Worm (Caenorhabditis elegans) whole organism, L1 larva: ENCODE results near the gene R12C12.5.

Experiments
- C04F5.9 ChIP-seq: sonication (generic microtip); optimal IDR thresholded peaks from 2 replicates; lab custom pipeline; 2016; ENCODE audit warnings: missing genetic modification characterization, missing compliant biosample characterization
- Y116A8C.19 ChIP-seq: sonication (generic microtip); optimal IDR thresholded peaks from 2 replicates; lab custom pipeline; 2016; ENCODE audit warnings: missing compliant biosample characterization, missing genetic modification characterization, borderline replicate concordance
- blmp-1 ChIP-seq: fragments of 150-350 bp; optimal IDR thresholded peaks from 2 replicates; lab custom pipeline; 2014; ENCODE audit warnings: missing biosample characterization, missing genetic modification characterization
- ceh-8 ChIP-seq: fragments of 200-800 bp; sonication (Bioruptor generic); optimal IDR thresholded peaks from 2 replicates; lab custom pipeline; 2018; ENCODE audit warnings: mild to moderate bottlenecking, missing genetic modification characterization, moderate library complexity, missing compliant biosample characterization
- dpl-1 ChIP-seq, 3 experiments: fragments of 150-350 bp in 2 of 3; sonication (generic microtip) in 1 of 3; optimal IDR thresholded peaks; 2 replicates each; lab custom pipeline; 2014 to 2017; ENCODE audit warnings: missing biosample characterization in 3 of 3, missing genetic modification characterization in 3 of 3, missing genetic modification reagents in 3 of 3
- dsc-1 ChIP-seq: sonication (generic microtip); optimal IDR thresholded peaks from 2 replicates; lab custom pipeline; 2016; ENCODE audit warnings: mild to moderate bottlenecking, missing genetic modification characterization, missing compliant biosample characterization
- efl-1 ChIP-seq, 4 experiments: fragments of 150-350 bp; optimal IDR thresholded peaks in 3 of 4; peaks in 1 of 4; 1 replicate in 1 of 4; 2 replicates in 3 of 4; lab custom pipeline; 2014; ENCODE audit warnings: missing biosample characterization in 2 of 4, missing genetic modification characterization in 2 of 4, missing genetic modification reagents in 2 of 4
- egl-27 ChIP-seq, 2 experiments: fragments of 150-350 bp in 1 of 2; sonication (generic microtip); optimal IDR thresholded peaks; 3 replicates each; lab custom pipeline; 2017 to 2018; ENCODE audit warnings: missing biosample characterization in 2 of 2, missing genetic modification characterization in 2 of 2, missing genetic modification reagents in 2 of 2
- elt-2 ChIP-seq: sonication (generic microtip); optimal IDR thresholded peaks from 2 replicates; lab custom pipeline; 2016; ENCODE audit warnings: missing genetic modification characterization, mild to moderate bottlenecking, inconsistent platforms, missing compliant biosample characterization, missing genetic modification reagents
- elt-3 ChIP-seq, 6 experiments: fragments of 150-350 bp in 1 of 6; sonication (generic microtip); optimal IDR thresholded peaks; 2 replicates each; lab custom pipeline; 2017 to 2018; ENCODE audit warnings: missing biosample characterization in 6 of 6, missing genetic modification characterization in 6 of 6, inconsistent platforms in 1 of 6
- fkh-10 ChIP-seq: sonication (generic microtip); optimal IDR thresholded peaks from 2 replicates; lab custom pipeline; 2017; ENCODE audit warnings: missing biosample characterization, missing genetic modification reagents, missing genetic modification characterization
- fkh-4 ChIP-seq: sonication (generic microtip); optimal IDR thresholded peaks from 2 replicates; lab custom pipeline; 2016; ENCODE audit warnings: missing compliant biosample characterization, missing genetic modification characterization, borderline replicate concordance
- fkh-8 ChIP-seq: sonication (generic microtip); optimal IDR thresholded peaks from 2 replicates; lab custom pipeline; 2016; ENCODE audit warnings: mild to moderate bottlenecking, missing genetic modification characterization, missing compliant biosample characterization
- hlh-17 ChIP-seq: fragments of 200-800 bp; sonication (Bioruptor generic); optimal IDR thresholded peaks from 2 replicates; lab custom pipeline; 2018; ENCODE audit warnings: missing genetic modification characterization, mild to moderate bottlenecking, missing compliant biosample characterization, moderate library complexity, borderline replicate concordance
- jun-1 ChIP-seq: fragments of 150-350 bp; optimal IDR thresholded peaks from 2 replicates; lab custom pipeline; 2014; ENCODE audit warnings: missing biosample characterization, missing genetic modification reagents, missing genetic modification characterization
- lin-14 ChIP-seq: fragments of 200-800 bp; sonication (Bioruptor generic); optimal IDR thresholded peaks from 2 replicates; lab custom pipeline; 2018; ENCODE audit warnings: mild to moderate bottlenecking, missing genetic modification characterization, moderate library complexity, missing compliant biosample characterization
- lin-35 ChIP-seq, 2 experiments: fragments of 150-350 bp; optimal IDR thresholded peaks; 2 replicates each; lab custom pipeline; 2014; ENCODE audit warnings: missing biosample characterization in 2 of 2, missing genetic modification characterization in 2 of 2, missing genetic modification reagents in 2 of 2
- lir-3 ChIP-seq: sonication (generic microtip); optimal IDR thresholded peaks from 2 replicates; lab custom pipeline; 2016; ENCODE audit warnings: mild to moderate bottlenecking, missing genetic modification characterization, moderate library complexity, missing compliant biosample characterization; ENCODE audit not compliant: poor library complexity
- lsy-2 ChIP-seq, 2 experiments: fragments of 150-350 bp; optimal IDR thresholded peaks; 2 replicates each; lab custom pipeline; 2014; ENCODE audit warnings: missing biosample characterization in 2 of 2, missing genetic modification characterization in 2 of 2
- mdl-1 ChIP-seq, 2 experiments: fragments of 150-350 bp; optimal IDR thresholded peaks; 2 replicates each; lab custom pipeline; 2014 to 2017; ENCODE audit warnings: missing biosample characterization in 2 of 2, missing genetic modification characterization in 2 of 2, inconsistent platforms in 1 of 2
- nhr-20 ChIP-seq: sonication (generic microtip); optimal IDR thresholded peaks from 2 replicates; lab custom pipeline; 2016; ENCODE audit warnings: mild to moderate bottlenecking, missing genetic modification characterization, missing compliant biosample characterization
- nhr-28 ChIP-seq: fragments of 150-350 bp; optimal IDR thresholded peaks from 2 replicates; lab custom pipeline; 2014; ENCODE audit warnings: missing biosample characterization, missing genetic modification characterization
- nhr-47 ChIP-seq: sonication (generic microtip); optimal IDR thresholded peaks from 2 replicates; lab custom pipeline; 2016; ENCODE audit warnings: mild to moderate bottlenecking, missing genetic modification characterization, moderate library complexity, missing compliant biosample characterization
- nhr-71 ChIP-seq: sonication (generic microtip); optimal IDR thresholded peaks from 2 replicates; lab custom pipeline; 2016; ENCODE audit warnings: mild to moderate bottlenecking, missing genetic modification characterization, moderate library complexity, missing compliant biosample characterization
- nhr-85 ChIP-seq: sonication (generic microtip); peaks from one replicate; lab custom pipeline; 2016; ENCODE audit warnings: missing genetic modification characterization, inconsistent platforms, missing compliant biosample characterization
- nhr-90 ChIP-seq: sonication (generic microtip); optimal IDR thresholded peaks from 2 replicates; lab custom pipeline; 2016; ENCODE audit warnings: mild to moderate bottlenecking, missing genetic modification characterization, missing compliant biosample characterization; ENCODE audit not compliant: poor library complexity
- pqm-1 ChIP-seq: sonication (generic microtip); optimal IDR thresholded peaks from 3 replicates; lab custom pipeline; 2017; ENCODE audit warnings: missing biosample characterization, missing genetic modification characterization
- skn-1 ChIP-seq: fragments of 150-350 bp; optimal IDR thresholded peaks from 2 replicates; lab custom pipeline; 2014; ENCODE audit warnings: missing biosample characterization, missing genetic modification characterization
- snu-23 ChIP-seq: sonication (generic microtip); optimal IDR thresholded peaks from 2 replicates; lab custom pipeline; 2016; ENCODE audit warnings: missing genetic modification characterization, missing compliant biosample characterization
- sox-4 ChIP-seq: sonication (generic microtip); optimal IDR thresholded peaks from 2 replicates; lab custom pipeline; 2016; ENCODE audit warnings: missing genetic modification characterization, missing compliant biosample characterization
- sptf-1 ChIP-seq: fragments of 150-350 bp; optimal IDR thresholded peaks from 2 replicates; lab custom pipeline; 2014; ENCODE audit warnings: missing biosample characterization, missing genetic modification characterization
- tbx-2 ChIP-seq: sonication (generic microtip); optimal IDR thresholded peaks from 2 replicates; lab custom pipeline; 2016; ENCODE audit warnings: missing genetic modification characterization, missing compliant biosample characterization
- tlp-1 ChIP-seq: fragments of 150-350 bp; optimal IDR thresholded peaks from 2 replicates; lab custom pipeline; 2014; ENCODE audit warnings: missing biosample characterization, missing genetic modification characterization
- unc-30 ChIP-seq: sonication (generic microtip); optimal IDR thresholded peaks from 2 replicates; lab custom pipeline; 2017; ENCODE audit warnings: missing biosample characterization, missing genetic modification characterization
- unc-98 ChIP-seq: fragments of 200-800 bp; sonication (Bioruptor generic); IDR thresholded peaks from 2 replicates; pipeline ENCODE4 v1.3.6; 2022; ENCODE audit warnings: missing genetic modification characterization, missing compliant biosample characterization
- xbp-1 ChIP-seq: sonication (generic microtip); optimal IDR thresholded peaks from 2 replicates; lab custom pipeline; 2016; ENCODE audit warnings: missing genetic modification characterization, missing compliant biosample characterization
- zip-4 ChIP-seq: fragments of 200-800 bp; sonication (Bioruptor generic); optimal IDR thresholded peaks from 2 replicates; lab custom pipeline; 2018; ENCODE audit warnings: mild to moderate bottlenecking, missing genetic modification characterization, moderate library complexity, missing compliant biosample characterization
- ztf-4 ChIP-seq: fragments of 150-350 bp; optimal IDR thresholded peaks from 2 replicates; lab custom pipeline; 2014; ENCODE audit warnings: missing biosample characterization, missing genetic modification characterization

Gene R12C12.5

DNA sequence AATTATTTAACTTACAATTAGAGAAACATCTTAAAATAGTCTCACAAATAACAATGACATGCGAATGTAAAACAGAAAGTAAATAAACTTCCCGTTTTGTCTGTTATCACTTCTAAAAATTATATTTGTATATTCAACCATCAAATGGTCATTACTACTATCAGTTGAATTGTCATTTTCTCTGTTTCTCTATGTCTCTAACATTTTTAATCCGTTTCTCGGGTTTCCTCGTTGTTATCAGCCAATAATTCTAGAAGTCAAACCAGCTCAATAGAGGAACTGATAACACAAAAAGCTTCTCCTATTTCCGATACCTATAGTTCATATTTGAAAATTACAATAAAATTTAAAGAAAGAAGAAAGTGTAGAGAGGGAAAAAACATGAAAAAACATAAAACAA is 18.3 kb downstream of the R12C12.5 start:
- TF ChIP-seq Y116A8C.19 (tag; lab: Kevin White, UChicago): no peak
- no peak for TF ChIP-seq egl-27 (tag; optimal IDR thresholded peaks at IDR 0.05; lab: Kevin White, UChicago)
- peak; percentile 93 for TF ChIP-seq pqm-1
- peak; percentile 100 for TF ChIP-seq elt-2 (tag; lab: Kevin White, UChicago)
- TF ChIP-seq nhr-90 (tag; lab: Kevin White, UChicago): peak; percentile 43
- peak; percentile 42 for TF ChIP-seq nhr-20 (tag; lab: Kevin White, UChicago)
- TF ChIP-seq sptf-1: no peak
- no peak for TF ChIP-seq fkh-10 (GFP tag; lab: Kevin White, UChicago)
- no peak for TF ChIP-seq zip-4
- TF ChIP-seq hlh-17: no peak
- TF ChIP-seq efl-1 (optimal IDR thresholded peaks at IDR 0.05; lab: Kevin White, UChicago): no peak
- peak in 1 of 2 experiments; percentile 73 for TF ChIP-seq efl-1 (GFP tag; optimal IDR thresholded peaks at IDR 0.05 in 1 of 2; lab: Kevin White, UChicago)
- TF ChIP-seq nhr-71: peak; percentile 56
- TF ChIP-seq unc-30: no peak
- no peak for TF ChIP-seq ceh-8 (GFP tag; lab: Kevin White, UChicago)
- TF ChIP-seq jun-1: peak; percentile 55
- no peak for TF ChIP-seq xbp-1 (tag; lab: Kevin White, UChicago)
- no peak for TF ChIP-seq elt-3 (tag; optimal IDR thresholded peaks at IDR 0.05; lab: Kevin White, UChicago)
- no peak for TF ChIP-seq C04F5.9 (tag; lab: Kevin White, UChicago)
- peak in 1 of 2 experiments; percentile 36 for TF ChIP-seq lsy-2 (tag; optimal IDR thresholded peaks at IDR 0.05; lab: Kevin White, UChicago)
- no peak for TF ChIP-seq fkh-4 (tag; lab: Kevin White, UChicago)
- TF ChIP-seq lin-14 (GFP tag; lab: Kevin White, UChicago): peak; percentile 56
- no peak for TF ChIP-seq fkh-8
- TF ChIP-seq tlp-1 (tag; lab: Kevin White, UChicago): peak; percentile 74

DNA sequence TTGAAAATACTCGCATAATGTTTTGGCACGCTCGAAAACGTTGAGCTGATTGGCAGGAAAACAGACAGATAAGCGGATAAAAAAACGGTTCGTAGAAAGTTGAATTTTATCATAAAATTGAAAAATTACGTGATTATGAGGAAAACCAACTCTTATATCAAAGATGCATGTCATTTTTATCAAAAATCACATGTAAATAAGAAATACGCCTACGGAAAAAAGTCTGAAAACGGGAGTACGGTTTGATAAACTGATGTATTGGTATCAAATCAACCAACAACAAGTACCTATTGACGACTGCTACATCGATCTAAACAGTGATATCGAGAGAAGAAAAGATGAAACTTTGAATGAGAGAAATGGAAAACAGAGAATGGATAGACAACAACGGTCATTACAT is 19.3 kb downstream of the R12C12.5 start:
- TF ChIP-seq snu-23 (peak; percentile 5), unc-98 (GFP tag; lab: Robert Waterston, UW) (no peak), nhr-20 (tag; lab: Kevin White, UChicago) (peak; percentile 24), mdl-1 (tag; optimal IDR thresholded peaks at IDR 0.05; lab: Kevin White, UChicago) (no peak), elt-2 (tag; lab: Kevin White, UChicago) (peak; percentile 89), tbx-2 (tag; lab: Kevin White, UChicago) (no peak), dsc-1 (tag; lab: Kevin White, UChicago) (no peak), ztf-4 (no peak), skn-1 (no peak), lin-14 (GFP tag; lab: Kevin White, UChicago) (peak; percentile 40), fkh-10 (GFP tag; lab: Kevin White, UChicago) (no peak), dpl-1 (GFP tag; optimal IDR thresholded peaks at IDR 0.05; lab: Kevin White, UChicago) (no peak), lin-35 (GFP tag; optimal IDR thresholded peaks at IDR 0.05; lab: Kevin White, UChicago) (no peak), elt-3 (tag; optimal IDR thresholded peaks at IDR 0.05; lab: Kevin White, UChicago) (peak in 1 of 6 experiments; percentile 53), lsy-2 (tag; optimal IDR thresholded peaks at IDR 0.05; lab: Kevin White, UChicago) (no peak), blmp-1 (tag; lab: Kevin White, UChicago) (peak; percentile 61), Y116A8C.19 (tag; lab: Kevin White, UChicago) (no peak), nhr-85 (peak; percentile 16), efl-1 (optimal IDR thresholded peaks at IDR 0.05; lab: Kevin White, UChicago) (no peak), efl-1 (GFP tag; optimal IDR thresholded peaks at IDR 0.05 in 1 of 2; lab: Kevin White, UChicago) (no peak), fkh-4 (tag; lab: Kevin White, UChicago) (no peak), nhr-28 (tag; lab: Kevin White, UChicago) (no peak), sox-4 (no peak), egl-27 (tag; optimal IDR thresholded peaks at IDR 0.05; lab: Kevin White, UChicago) (no peak), nhr-47 (tag; lab: Kevin White, UChicago) (no peak), lir-3 (tag; lab: Kevin White, UChicago) (no peak)
- TF ChIP-seq, all 84 proteins: peak for 7
